Fruit fly (Drosophila melanogaster): ENCODE results near the gene OdsH.

OdsH gene

dm6 chrX:17841923-17842322 is 51.1 kb downstream of the OdsH start, which contains the start of gene Taf9 (continued):
- TF ChIP-seq CG4617 (GFP tag; optimal IDR thresholded peaks at IDR 0.05; ENCODE audit: borderline replicate concordance) (no peak), Ets65A (GFP tag) (peak; percentile 94), CG8281 (tag; optimal IDR thresholded peaks at IDR 0.05) (no peak), CG10274 (GFP tag; optimal IDR thresholded peaks at IDR 0.05) (no peak), Dip2 (GFP tag; IDR thresholded peaks at IDR 0.05) (no peak), ken (GFP tag; IDR thresholded peaks at IDR 0.05) (no peak), mld (GFP tag; IDR thresholded peaks at IDR 0.05; ENCODE audit: partially characterized antibody) (peak; percentile 60; the same call in 2 of the 3 replicates), slbo (GFP tag; IDR thresholded peaks at IDR 0.05) (peak; percentile 47; the same call in 1 of the 2 replicates), Hmx (GFP tag; optimal IDR thresholded peaks at IDR 0.05) (no peak), Bgb (GFP tag; IDR thresholded peaks at IDR 0.05; ENCODE audit: partially characterized antibody) (peak; percentile 95), ERR (GFP tag; optimal IDR thresholded peaks at IDR 0.05) (no peak), Rfx (GFP tag; IDR thresholded peaks at IDR 0.05) (peak; percentile 52), D19A (tag; optimal IDR thresholded peaks at IDR 0.05) (no peak), CG15269 (tag; optimal IDR thresholded peaks at IDR 0.05) (no peak), onecut (GFP tag; IDR thresholded peaks at IDR 0.05) (peak; percentile 93), CG16863 (GFP tag; optimal IDR thresholded peaks at IDR 0.05) (no peak), CG32767 (GFP tag; IDR thresholded peaks at IDR 0.05) (no peak), Nf-YC (tag; optimal IDR thresholded peaks at IDR 0.05) (no peak), HmgD (GFP tag; optimal IDR thresholded peaks at IDR 0.05) (no peak), CG4282 (GFP tag; optimal IDR thresholded peaks at IDR 0.05) (no peak), CG11695 (GFP tag; IDR thresholded peaks at IDR 0.05) (no peak), wek (GFP tag; optimal IDR thresholded peaks at IDR 0.05) (no peak), CG11723 (GFP tag; optimal IDR thresholded peaks at IDR 0.05) (no peak), sens-2 (GFP tag; IDR thresholded peaks at IDR 0.05) (no peak), repo (GFP tag; optimal IDR thresholded peaks at IDR 0.05) (no peak), schlank (tag; optimal IDR thresholded peaks at IDR 0.05) (no peak), ase (GFP tag; IDR thresholded peaks at IDR 0.05) (no peak), CG13296 (GFP tag; optimal IDR thresholded peaks at IDR 0.05) (no peak), gsb (GFP tag; IDR thresholded peaks at IDR 0.05) (no peak), tx (GFP tag; optimal IDR thresholded peaks at IDR 0.05) (no peak), lilli (GFP tag; optimal IDR thresholded peaks at IDR 0.05) (no peak), tna (GFP tag; IDR thresholded peaks at IDR 0.05; ENCODE audit: partially characterized antibody) (peak; percentile 84), Oli (tag; optimal IDR thresholded peaks at IDR 0.05) (no peak), Scr (GFP tag; IDR thresholded peaks at IDR 0.05; ENCODE audit: partially characterized antibody) (peak; percentile 86), ato (GFP tag; IDR thresholded peaks at IDR 0.05; ENCODE audit: partially characterized antibody) (peak; percentile 61; the same call in 1 of the 2 replicates), gcm2 (GFP tag; optimal IDR thresholded peaks at IDR 0.05) (no peak), zf30C (GFP tag; optimal IDR thresholded peaks at IDR 0.05) (no peak), gem (tag; optimal IDR thresholded peaks at IDR 0.05) (no peak), Bdp1 (GFP tag; optimal IDR thresholded peaks at IDR 0.05) (no peak), CG3847 (GFP tag; IDR thresholded peaks at IDR 0.05) (peak; percentile 79), BEAF-32 (GFP tag; optimal IDR thresholded peaks at IDR 0.05) (peak; percentile 82), Doc3 (GFP tag; IDR thresholded peaks at IDR 0.05; ENCODE audit: partially characterized antibody) (peak; percentile 69), unpg (GFP tag; optimal IDR thresholded peaks at IDR 0.05) (no peak), CG18011 (GFP tag; optimal IDR thresholded peaks at IDR 0.05) (no peak), hth (optimal IDR thresholded peaks at IDR 0.05) (no peak), CG13123 (GFP tag; optimal IDR thresholded peaks at IDR 0.05) (no peak), CG12104 (GFP tag; optimal IDR thresholded peaks at IDR 0.05) (no peak), cas (GFP tag; IDR thresholded peaks at IDR 0.05) (no peak), CG9727 (GFP tag; optimal IDR thresholded peaks at IDR 0.05) (no peak), dan (GFP tag; IDR thresholded peaks at IDR 0.05) (no peak), br (optimal IDR thresholded peaks at IDR 0.05) (no peak), CG10267 (tag; optimal IDR thresholded peaks at IDR 0.05) (peak; percentile 87)
